Worm (Caenorhabditis elegans): ENCODE measurements around the gene Y105C5A.12.
"Not testable (repeated sequence)": the region's sequence is repeated elsewhere in the genome, so short reads cannot be mapped to it uniquely, and the experiment has no call there.

Gene Y105C5A.12

ce11 chrIV:15641699-15642098, at the start of gene Y105C5A.12:
Gene Y105C5A.12, minus strand, starts transcription at chrIV:15641799.
- not testable (repeated sequence) for TF ChIP-seq unc-62 (GFP tag; optimal IDR thresholded peaks at IDR 0.05); zip-8 (tag; optimal IDR thresholded peaks at IDR 0.05); ceh-39 (tag; optimal IDR thresholded peaks at IDR 0.05)

ce11 chrIV:15688524-15689479, 47.2 kb upstream of the Y105C5A.12 start, which contains the start of gene Y105C5A.15:
Gene Y105C5A.15, plus strand, starts transcription at chrIV:15689201.
- TF ChIP-seq M03D4.4 (tag; optimal IDR thresholded peaks at IDR 0.05) (no peak), mls-2 (tag; optimal IDR thresholded peaks at IDR 0.05) (no peak), nhr-2 (tag; optimal IDR thresholded peaks at IDR 0.05) (no peak), lin-13 (tag; optimal IDR thresholded peaks at IDR 0.05) (no peak), drap-1 (GFP tag; optimal IDR thresholded peaks at IDR 0.05) (no peak), hlh-1 (tag; optimal IDR thresholded peaks at IDR 0.05) (no peak), ceh-43 (GFP tag; optimal IDR thresholded peaks at IDR 0.05) (no peak), unc-62 (GFP tag; optimal IDR thresholded peaks at IDR 0.05) (no peak), ces-1 (GFP tag; optimal IDR thresholded peaks at IDR 0.05) (no peak)

- no peak for TF ChIP-seq nhr-2 (tag; optimal IDR thresholded peaks at IDR 0.05)
- TF ChIP-seq zip-8 (tag; optimal IDR thresholded peaks at IDR 0.05): no peak
- no peak for TF ChIP-seq nhr-12 (tag; optimal IDR thresholded peaks at IDR 0.05)
- TF ChIP-seq nhr-76 (tag; optimal IDR thresholded peaks at IDR 0.05): no peak
- no peak for TF ChIP-seq unc-120 (tag; optimal IDR thresholded peaks at IDR 0.05; ENCODE audit: poor library complexity, severe bottlenecking)
- no peak for TF ChIP-seq ceh-39 (tag; optimal IDR thresholded peaks at IDR 0.05)
- no peak for TF ChIP-seq mep-1 (tag; optimal IDR thresholded peaks at IDR 0.05)
- TF ChIP-seq hlh-1 (tag; optimal IDR thresholded peaks at IDR 0.05): no peak
- no peak for TF ChIP-seq lin-13 (tag; optimal IDR thresholded peaks at IDR 0.05)
- TF ChIP-seq ces-1 (GFP tag; optimal IDR thresholded peaks at IDR 0.05): no peak
- no peak for TF ChIP-seq lin-32 (GFP tag; optimal IDR thresholded peaks at IDR 0.05)
- TF ChIP-seq nhr-237 (tag; optimal IDR thresholded peaks at IDR 0.05): no peak
Measured at ce11 chrIV:15687825-15688224, 46.2 kb upstream of the Y105C5A.12 start.

- TF ChIP-seq flh-1 (GFP tag; optimal IDR thresholded peaks at IDR 0.05) (no peak), cnd-1 (tag; optimal IDR thresholded peaks at IDR 0.05) (no peak), sptf-1 (tag; optimal IDR thresholded peaks at IDR 0.05) (no peak), sem-2 (GFP tag; optimal IDR thresholded peaks at IDR 0.05) (no peak), nhr-237 (tag; optimal IDR thresholded peaks at IDR 0.05) (no peak), elt-1 (tag; optimal IDR thresholded peaks at IDR 0.05; ENCODE audit: borderline replicate concordance, insufficient read depth) (no peak), pha-4 (tag; optimal IDR thresholded peaks at IDR 0.05) (no peak), ces-1 (GFP tag; optimal IDR thresholded peaks at IDR 0.05) (no peak), mep-1 (tag; optimal IDR thresholded peaks at IDR 0.05) (no peak), tbx-8 (GFP tag; optimal IDR thresholded peaks at IDR 0.05) (no peak), zip-8 (tag; optimal IDR thresholded peaks at IDR 0.05) (no peak), ceh-43 (GFP tag; optimal IDR thresholded peaks at IDR 0.05) (no peak), ceh-83 (GFP tag; optimal IDR thresholded peaks at IDR 0.05) (no peak), mab-5 (tag; optimal IDR thresholded peaks at IDR 0.05) (no peak)
Measured at ce11 chrIV:15686233-15686632, 44.6 kb upstream of the Y105C5A.12 start.

ce11 chrIV:15684521-15684920, 42.9 kb upstream of the Y105C5A.12 start:
- TF ChIP-seq nhr-12 (tag; optimal IDR thresholded peaks at IDR 0.05) (no peak), zip-8 (tag; optimal IDR thresholded peaks at IDR 0.05) (no peak), ztf-11 (tag; optimal IDR thresholded peaks at IDR 0.05) (no peak), nhr-28 (tag; optimal IDR thresholded peaks at IDR 0.05) (no peak), nhr-237 (tag; optimal IDR thresholded peaks at IDR 0.05) (no peak), lin-13 (tag; optimal IDR thresholded peaks at IDR 0.05) (no peak), cnd-1 (tag; optimal IDR thresholded peaks at IDR 0.05) (no peak), mab-5 (tag; optimal IDR thresholded peaks at IDR 0.05) (no peak), lsy-2 (tag; optimal IDR thresholded peaks at IDR 0.05) (no peak), ceh-39 (tag; optimal IDR thresholded peaks at IDR 0.05) (no peak), tbx-8 (GFP tag; optimal IDR thresholded peaks at IDR 0.05) (no peak), lin-32 (GFP tag; optimal IDR thresholded peaks at IDR 0.05) (no peak), ces-1 (GFP tag; optimal IDR thresholded peaks at IDR 0.05) (no peak), elt-1 (tag; optimal IDR thresholded peaks at IDR 0.05; ENCODE audit: borderline replicate concordance, insufficient read depth) (no peak), nhr-2 (tag; optimal IDR thresholded peaks at IDR 0.05) (no peak)
